Worm (Caenorhabditis elegans): ENCODE results near the gene C44C10.15.

The C44C10.15 gene

DNA sequence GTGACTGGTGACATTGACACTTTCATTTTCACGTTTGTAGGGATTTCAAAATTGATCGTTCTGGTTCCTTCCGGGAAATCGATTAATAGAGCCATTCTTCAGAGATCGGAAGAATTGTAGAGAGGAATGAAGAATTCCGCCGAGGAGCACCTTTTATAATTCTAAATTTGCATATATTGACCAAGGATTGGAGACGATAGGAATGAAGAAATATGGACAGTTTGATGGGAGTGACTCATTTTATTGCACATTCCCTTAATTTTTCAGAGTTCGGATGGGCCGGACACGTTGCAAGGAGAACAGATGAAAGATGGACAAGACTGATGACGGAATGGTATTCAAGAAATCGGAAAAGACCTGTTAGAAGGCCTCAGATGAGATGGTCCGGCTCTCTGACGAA, at the start of gene C44C10.15:
Gene C44C10.15, minus strand, starts transcription at position 101 of the 400 bp plus-strand sequence.
- TF ChIP-seq zfp-3 (GFP tag; conservative IDR thresholded peaks at IDR 0.05) (no peak), pha-4 (GFP tag; IDR thresholded peaks at IDR 0.05) (no peak), pha-4 (tag; optimal IDR thresholded peaks at IDR 0.05) (no peak), fkh-10 (GFP tag; optimal IDR thresholded peaks at IDR 0.05) (no peak), zip-11 (GFP tag; IDR thresholded peaks at IDR 0.05) (no peak), R02D3.7 (tag; optimal IDR thresholded peaks at IDR 0.05) (no peak), ama-1 (optimal IDR thresholded peaks at IDR 0.05) (no peak), lim-7 (GFP tag; IDR thresholded peaks at IDR 0.05) (no peak), lsy-2 (tag; optimal IDR thresholded peaks at IDR 0.05) (no peak), nhr-25 (tag; optimal IDR thresholded peaks at IDR 0.05; ENCODE audit: borderline replicate concordance, insufficient read depth) (no peak), Y75B8A.6 (GFP tag; IDR thresholded peaks at IDR 0.05) (no peak), rbr-2 (tag; optimal IDR thresholded peaks at IDR 0.05) (no peak), lir-3 (tag; optimal IDR thresholded peaks at IDR 0.05) (no peak), nhr-6 (tag; optimal IDR thresholded peaks at IDR 0.05) (no peak), php-3 (GFP tag; IDR thresholded peaks at IDR 0.05) (no peak), egl-27 (tag; optimal IDR thresholded peaks at IDR 0.05) (no peak)

DNA sequence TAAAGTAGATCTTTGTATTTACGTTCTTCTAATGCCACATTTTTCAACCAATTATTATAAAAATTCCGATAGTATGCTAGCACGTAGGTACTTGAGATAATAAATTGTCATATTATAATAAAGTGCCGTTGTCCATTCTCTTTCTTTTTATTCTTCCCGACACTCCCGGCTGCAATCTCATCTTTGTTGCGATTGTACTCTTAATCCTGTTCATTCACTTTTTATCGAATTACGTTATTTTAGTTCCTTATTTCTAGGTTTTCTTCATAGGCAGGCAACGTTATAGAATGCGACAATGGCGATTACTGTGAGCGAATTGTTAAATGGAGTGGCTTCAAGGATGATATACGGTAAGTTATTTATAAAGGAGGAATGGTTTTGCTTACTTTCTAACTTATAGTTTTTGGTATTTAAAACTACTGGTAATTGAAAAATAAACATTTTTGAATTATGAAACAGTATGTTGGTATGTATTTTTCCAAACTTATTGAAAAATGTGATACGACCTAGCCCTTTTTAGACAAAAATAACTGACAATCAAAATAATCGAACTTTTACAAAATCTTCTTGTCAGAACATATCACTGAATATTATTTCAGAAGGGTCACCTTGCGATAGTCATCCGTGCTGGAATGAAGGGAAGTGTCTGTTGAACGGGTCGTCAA, 45.8 kb upstream of the C44C10.15 start, which contains the start of gene C40H5.2:
Gene C40H5.2, plus strand, starts transcription at position 256 of the 665 bp plus-strand sequence.
- TF ChIP-seq fkh-10 (GFP tag; optimal IDR thresholded peaks at IDR 0.05) (peak; percentile 15), aha-1 (tag) (peak; percentile 24), unc-62 (GFP tag; optimal IDR thresholded peaks at IDR 0.05 in 1 of 2) (peak in 1 of 2 experiments; percentile 92), unc-62 (tag; optimal IDR thresholded peaks at IDR 0.05) (no peak), mdt-29 (GFP tag; IDR thresholded peaks at IDR 0.05) (no peak)

- TF ChIP-seq F26F4.8 (GFP tag; conservative IDR thresholded peaks at IDR 0.05) (no peak), cey-2 (tag; optimal IDR thresholded peaks at IDR 0.05; ENCODE audit: borderline replicate concordance, insufficient read depth) (no peak), F37D6.2 (tag; optimal IDR thresholded peaks at IDR 0.05) (no peak), lin-15B (tag; optimal IDR thresholded peaks at IDR 0.05) (no peak), zfp-2 (tag; optimal IDR thresholded peaks at IDR 0.05) (no peak), T20F7.1 (GFP tag; optimal IDR thresholded peaks at IDR 0.05) (no peak), D1046.2 (GFP tag; IDR thresholded peaks at IDR 0.05) (no peak), mxl-3 (GFP tag; optimal IDR thresholded peaks at IDR 0.05) (no peak), nhr-6 (tag; optimal IDR thresholded peaks at IDR 0.05) (no peak), nhr-48 (tag; optimal IDR thresholded peaks at IDR 0.05) (no peak), dpl-1 (GFP tag; optimal IDR thresholded peaks at IDR 0.05) (no peak), saeg-2 (GFP tag; IDR thresholded peaks at IDR 0.05) (no peak), R02D3.7 (tag; optimal IDR thresholded peaks at IDR 0.05) (no peak)
Observed at ce11 chrX:11743723-11744122, 43.6 kb upstream of the C44C10.15 start.

DNA sequence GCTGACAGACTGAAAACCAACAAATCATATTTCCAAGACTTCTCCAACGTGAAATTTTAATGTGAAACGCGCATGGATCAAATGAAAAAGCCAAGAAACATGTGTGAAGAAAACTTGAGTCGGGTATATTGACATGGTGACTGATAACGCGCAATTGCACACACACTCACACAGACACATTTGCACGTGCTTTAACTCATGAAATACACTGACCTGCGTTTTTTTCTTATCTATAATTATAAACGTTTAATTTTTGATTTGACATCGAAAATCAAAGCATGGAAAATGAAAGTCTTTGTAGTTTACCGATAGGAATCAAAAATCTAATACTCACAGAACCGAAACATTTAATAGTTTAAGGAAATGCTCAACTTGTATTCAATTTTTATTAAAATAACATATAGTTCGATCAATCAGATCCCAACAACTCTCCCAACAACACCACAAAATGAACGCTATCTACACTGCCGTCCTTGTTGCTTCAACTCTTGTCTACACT, 38.5 kb upstream of the C44C10.15 start, which contains the start of gene nspa-9:
Gene nspa-9, plus strand, starts transcription at position 449 of the 499 bp plus-strand sequence.
- no peak for TF ChIP-seq egl-27 (tag; optimal IDR thresholded peaks at IDR 0.05)
- TF ChIP-seq dve-1 (tag; optimal IDR thresholded peaks at IDR 0.05; ENCODE audit: insufficient read depth), result peak; percentile 86
- no peak for TF ChIP-seq ama-1 (optimal IDR thresholded peaks at IDR 0.05)
- no peak for TF ChIP-seq mes-2 (tag; optimal IDR thresholded peaks at IDR 0.05; ENCODE audit: poor library complexity, severe bottlenecking)
- no peak for TF ChIP-seq saeg-2 (GFP tag; IDR thresholded peaks at IDR 0.05)
- TF ChIP-seq zip-2 (tag; optimal IDR thresholded peaks at IDR 0.05), result no peak
- no peak for TF ChIP-seq daf-16 (GFP tag; optimal IDR thresholded peaks at IDR 0.05)
- peak; percentile 91 for TF ChIP-seq daf-16 (tag; optimal IDR thresholded peaks at IDR 0.05)
- peak; percentile 77 for TF ChIP-seq hlh-30 (tag; optimal IDR thresholded peaks at IDR 0.05; ENCODE audit: insufficient read depth)
- TF ChIP-seq dpl-1 (GFP tag; optimal IDR thresholded peaks at IDR 0.05), result no peak
- TF ChIP-seq ztf-7 (tag; optimal IDR thresholded peaks at IDR 0.05), result no peak
- TF ChIP-seq nhr-76 (tag; optimal IDR thresholded peaks at IDR 0.05), result no peak
- TF ChIP-seq php-3 (GFP tag; IDR thresholded peaks at IDR 0.05), result no peak
- no peak for TF ChIP-seq aha-1 (tag)
- TF ChIP-seq set-16 (GFP tag; IDR thresholded peaks at IDR 0.05), result no peak
- no peak for TF ChIP-seq ctbp-1 (GFP tag; IDR thresholded peaks at IDR 0.05)
- no peak for TF ChIP-seq zfp-3 (GFP tag; conservative IDR thresholded peaks at IDR 0.05)
- TF ChIP-seq mxl-2 (GFP tag; conservative IDR thresholded peaks at IDR 0.05), result 0 out of 2 replicates have a peak, but pooled peaks have one; percentile 10
- TF ChIP-seq lin-38 (GFP tag; IDR thresholded peaks at IDR 0.05), result no peak
- TF ChIP-seq duxl-1 (tag; optimal IDR thresholded peaks at IDR 0.05; ENCODE audit: poor library complexity), result no peak
- no peak for TF ChIP-seq nhr-42 (GFP tag; IDR thresholded peaks at IDR 0.05)

All from whole organism, L4 larva.